Fruit fly (Drosophila melanogaster) whole organism, embryonic: Measurements from ENCODE around the gene Srp9.

ENCODE experiments used
- ATbp ChIP-seq: fragments of 200-800 bp; sonication (Bioruptor generic); optimal IDR thresholded peaks from 2 replicates; lab custom pipeline; 2017; ENCODE audit warnings: missing biosample characterization, mild to moderate bottlenecking, missing genetic modification characterization, missing genetic modification reagents
- Bgb ChIP-seq: fragments of 200-800 bp; sonication (Bioruptor generic); IDR thresholded peaks from 2 replicates; pipeline ENCODE4 v1.3.6; 2022; ENCODE audit warnings: missing biosample characterization, missing genetic modification characterization; ENCODE audit not compliant: partially characterized antibody
- BtbVII ChIP-seq: fragments of 200-800 bp; sonication (Bioruptor generic); optimal IDR thresholded peaks from 3 replicates; lab custom pipeline; 2017; ENCODE audit warnings: missing biosample characterization, mild to moderate bottlenecking, missing genetic modification characterization
- CG13894 ChIP-seq: fragments of 200-800 bp; sonication (Bioruptor generic); optimal IDR thresholded peaks from 3 replicates; lab custom pipeline; 2018; ENCODE audit warnings: missing biosample characterization, mild to moderate bottlenecking, missing genetic modification characterization, moderate library complexity
- CG15269 ChIP-seq: fragments of 200-800 bp; sonication (Bioruptor generic); optimal IDR thresholded peaks from 2 replicates; lab custom pipeline; 2018; ENCODE audit warnings: missing biosample characterization, mild to moderate bottlenecking, missing genetic modification characterization, moderate library complexity
- CG1603 ChIP-seq: fragments of 200-800 bp; sonication (Bioruptor generic); optimal IDR thresholded peaks from 2 replicates; lab custom pipeline; 2019; ENCODE audit warnings: missing biosample characterization, mild to moderate bottlenecking, missing genetic modification characterization, moderate library complexity
- CG17359 ChIP-seq: fragments of 200-800 bp; sonication (Bioruptor generic); optimal IDR thresholded peaks from 3 replicates; lab custom pipeline; 2018; ENCODE audit warnings: missing biosample characterization, mild to moderate bottlenecking, missing genetic modification characterization, moderate library complexity
- CG2678 ChIP-seq: fragments of 200-800 bp; sonication (Bioruptor generic); optimal IDR thresholded peaks from 3 replicates; lab custom pipeline; 2019; ENCODE audit warnings: missing biosample characterization, mild to moderate bottlenecking, missing genetic modification characterization, moderate library complexity
- CG4854 ChIP-seq: fragments of 200-800 bp; sonication (Bioruptor generic); optimal IDR thresholded peaks from 2 replicates; lab custom pipeline; 2016; ENCODE audit warnings: missing biosample characterization, missing genetic modification characterization, inconsistent platforms
- D ChIP-seq, 2 experiments: fragments of 200-800 bp in 1 of 2; fragments of >200 bp in 1 of 2; sonication (Bioruptor generic) in 1 of 2; optimal IDR thresholded peaks; 2 replicates in 1 of 2; 3 replicates in 1 of 2; lab custom pipeline; 2017; ENCODE audit warnings: mild to moderate bottlenecking in 1 of 2, missing biosample characterization in 1 of 2, missing genetic modification characterization in 1 of 2, missing genetic modification reagents in 1 of 2
- D19B ChIP-seq: fragments of 200-800 bp; sonication (Bioruptor generic); optimal IDR thresholded peaks from 2 replicates; lab custom pipeline; 2017; ENCODE audit warnings: missing biosample characterization, mild to moderate bottlenecking, missing genetic modification characterization
- Dad ChIP-seq: fragments of 200-800 bp; sonication (Bioruptor generic); optimal IDR thresholded peaks from 3 replicates; lab custom pipeline; 2016; ENCODE audit warnings: missing biosample characterization, missing genetic modification characterization
- Dp ChIP-seq: fragments of 200-800 bp; sonication (Bioruptor generic); optimal IDR thresholded peaks from 2 replicates; lab custom pipeline; 2018; ENCODE audit warnings: missing biosample characterization, mild to moderate bottlenecking, missing genetic modification characterization, moderate library complexity
- Eip74EF ChIP-seq, 2 experiments: fragments of 200-800 bp in 1 of 2; fragments of >200 bp in 1 of 2; sonication (Bioruptor generic) in 1 of 2; optimal IDR thresholded peaks; 2 replicates each; lab custom pipeline; 2017 to 2019; ENCODE audit warnings: missing biosample characterization in 2 of 2, missing genetic modification characterization in 2 of 2, mild to moderate bottlenecking in 1 of 2, moderate library complexity in 1 of 2
- Ets65A ChIP-seq: fragments of 200-800 bp; sonication (Bioruptor generic); peaks from one replicate; lab custom pipeline; 2016; ENCODE audit warnings: missing biosample characterization, missing genetic modification characterization
- Fer1 ChIP-seq: fragments of 200-800 bp; sonication (Bioruptor generic); optimal IDR thresholded peaks from 2 replicates; lab custom pipeline; 2017; ENCODE audit warnings: missing biosample characterization, mild to moderate bottlenecking, missing genetic modification characterization
- Gug ChIP-seq: fragments of 200-800 bp; sonication (Bioruptor generic); IDR thresholded peaks from 4 replicates; pipeline ENCODE4 v1.3.6; 2022; ENCODE audit warnings: missing biosample characterization, missing genetic modification characterization
- HmgZ ChIP-seq: fragments of 200-800 bp; sonication (Bioruptor generic); optimal IDR thresholded peaks from 2 replicates; lab custom pipeline; 2018; ENCODE audit warnings: missing biosample characterization, mild to moderate bottlenecking, missing genetic modification characterization
- Hr78 ChIP-seq, 2 experiments: fragments of 200-800 bp in 1 of 2; fragments of >200 bp in 1 of 2; sonication (Bioruptor generic) in 1 of 2; optimal IDR thresholded peaks; 2 replicates each; lab custom pipeline; 2017 to 2019; ENCODE audit warnings: missing biosample characterization in 2 of 2, missing genetic modification characterization in 2 of 2, mild to moderate bottlenecking in 1 of 2, moderate library complexity in 1 of 2
- Kr ChIP-seq: fragments of 200-800 bp; sonication (Bioruptor generic); optimal IDR thresholded peaks from 2 replicates; lab custom pipeline; 2017; ENCODE audit warnings: missing biosample characterization, mild to moderate bottlenecking, missing genetic modification characterization
- Med ChIP-seq: fragments of 200-800 bp; sonication (Bioruptor generic); peaks from one replicate; lab custom pipeline; 2016; ENCODE audit warnings: missing biosample characterization, missing genetic modification characterization, mild to moderate bottlenecking, inconsistent platforms, moderate library complexity
- NFAT ChIP-seq: fragments of 200-800 bp; sonication (Bioruptor generic); IDR thresholded peaks from 2 replicates; pipeline ENCODE4 v1.3.6; 2022; ENCODE audit warnings: missing biosample characterization, missing genetic modification characterization
- Optix ChIP-seq: fragments of 200-800 bp; sonication (Bioruptor generic); IDR thresholded peaks from 3 replicates; pipeline ENCODE4 v1.3.6; 2022; ENCODE audit warnings: missing biosample characterization, missing genetic modification characterization
- PHDP ChIP-seq: fragments of 200-800 bp; sonication (Bioruptor generic); optimal IDR thresholded peaks from 3 replicates; lab custom pipeline; 2018; ENCODE audit warnings: missing biosample characterization, mild to moderate bottlenecking, missing genetic modification characterization, moderate library complexity
- Trl ChIP-seq, 3 experiments: fragments of >200 bp in 2 of 3; fragments of 200-800 bp in 1 of 3; sonication (Bioruptor generic) in 1 of 3; optimal IDR thresholded peaks; 2 replicates in 1 of 3; 3 replicates in 2 of 3; lab custom pipeline; 2016 to 2017; ENCODE audit warnings: missing biosample characterization in 1 of 3, missing genetic modification characterization in 1 of 3
- abd-A ChIP-seq: fragments of 200-800 bp; sonication (Bioruptor generic); optimal IDR thresholded peaks from 3 replicates; lab custom pipeline; 2019; ENCODE audit warnings: missing biosample characterization, mild to moderate bottlenecking, missing genetic modification characterization, moderate library complexity
- bab2 ChIP-seq: fragments of 200-800 bp; sonication (Bioruptor generic); optimal IDR thresholded peaks from 2 replicates; lab custom pipeline; 2016; ENCODE audit warnings: missing biosample characterization, missing genetic modification characterization
- cg ChIP-seq: fragments of 200-800 bp; sonication (Bioruptor generic); optimal IDR thresholded peaks from 3 replicates; lab custom pipeline; 2019; ENCODE audit warnings: missing biosample characterization, mild to moderate bottlenecking, missing genetic modification characterization, moderate library complexity
- chif ChIP-seq, 2 experiments: fragments of 200-800 bp; sonication (Bioruptor generic); optimal IDR thresholded peaks; 3 replicates each; lab custom pipeline; 2016; ENCODE audit warnings: missing biosample characterization in 2 of 2, missing genetic modification characterization in 2 of 2
- crp ChIP-seq, 2 experiments: fragments of 200-800 bp; sonication (Bioruptor generic); optimal IDR thresholded peaks; 2 replicates in 1 of 2; 3 replicates in 1 of 2; lab custom pipeline; 2017; ENCODE audit warnings: missing biosample characterization in 2 of 2, missing genetic modification characterization in 2 of 2, mild to moderate bottlenecking in 1 of 2, moderate library complexity in 1 of 2
- gce ChIP-seq: fragments of 200-800 bp; sonication (Bioruptor generic); IDR thresholded peaks from 3 replicates; pipeline ENCODE4 v1.3.6; 2022; ENCODE audit warnings: missing biosample characterization, missing genetic modification characterization
- gsb-n ChIP-seq: fragments of 200-800 bp; sonication (Bioruptor generic); optimal IDR thresholded peaks from 3 replicates; lab custom pipeline; 2018; ENCODE audit warnings: missing biosample characterization, mild to moderate bottlenecking, missing genetic modification characterization
- odd ChIP-seq: fragments of 200-800 bp; sonication (Bioruptor generic); optimal IDR thresholded peaks from 2 replicates; lab custom pipeline; 2017; ENCODE audit warnings: missing biosample characterization, mild to moderate bottlenecking, missing genetic modification characterization
- pros ChIP-seq: fragments of 200-800 bp; sonication (Bioruptor generic); optimal IDR thresholded peaks from 3 replicates; lab custom pipeline; 2019; ENCODE audit warnings: missing biosample characterization, mild to moderate bottlenecking, missing genetic modification characterization, moderate library complexity
- repo ChIP-seq: fragments of 200-800 bp; sonication (Bioruptor generic); optimal IDR thresholded peaks from 2 replicates; lab custom pipeline; 2016; ENCODE audit warnings: missing biosample characterization, missing genetic modification characterization
- sens ChIP-seq: fragments of 200-800 bp; sonication (Bioruptor generic); peaks from one replicate; lab custom pipeline; 2016; ENCODE audit warnings: missing biosample characterization, missing genetic modification characterization
- sna ChIP-seq: fragments of 200-800 bp; sonication (Bioruptor generic); IDR thresholded peaks from 2 replicates; pipeline ENCODE4 v1.3.6; 2022; ENCODE audit warnings: missing biosample characterization, missing genetic modification characterization; ENCODE audit not compliant: partially characterized antibody
- ssp ChIP-seq: fragments of 200-800 bp; sonication (Bioruptor generic); IDR thresholded peaks from 2 replicates; pipeline ENCODE4 v1.3.6; 2022; ENCODE audit warnings: missing biosample characterization, missing genetic modification characterization
- stwl ChIP-seq: fragments of 200-800 bp; sonication (Bioruptor generic); optimal IDR thresholded peaks from 3 replicates; lab custom pipeline; 2018; ENCODE audit warnings: missing biosample characterization, mild to moderate bottlenecking, missing genetic modification characterization, moderate library complexity

Srp9 gene

DNA sequence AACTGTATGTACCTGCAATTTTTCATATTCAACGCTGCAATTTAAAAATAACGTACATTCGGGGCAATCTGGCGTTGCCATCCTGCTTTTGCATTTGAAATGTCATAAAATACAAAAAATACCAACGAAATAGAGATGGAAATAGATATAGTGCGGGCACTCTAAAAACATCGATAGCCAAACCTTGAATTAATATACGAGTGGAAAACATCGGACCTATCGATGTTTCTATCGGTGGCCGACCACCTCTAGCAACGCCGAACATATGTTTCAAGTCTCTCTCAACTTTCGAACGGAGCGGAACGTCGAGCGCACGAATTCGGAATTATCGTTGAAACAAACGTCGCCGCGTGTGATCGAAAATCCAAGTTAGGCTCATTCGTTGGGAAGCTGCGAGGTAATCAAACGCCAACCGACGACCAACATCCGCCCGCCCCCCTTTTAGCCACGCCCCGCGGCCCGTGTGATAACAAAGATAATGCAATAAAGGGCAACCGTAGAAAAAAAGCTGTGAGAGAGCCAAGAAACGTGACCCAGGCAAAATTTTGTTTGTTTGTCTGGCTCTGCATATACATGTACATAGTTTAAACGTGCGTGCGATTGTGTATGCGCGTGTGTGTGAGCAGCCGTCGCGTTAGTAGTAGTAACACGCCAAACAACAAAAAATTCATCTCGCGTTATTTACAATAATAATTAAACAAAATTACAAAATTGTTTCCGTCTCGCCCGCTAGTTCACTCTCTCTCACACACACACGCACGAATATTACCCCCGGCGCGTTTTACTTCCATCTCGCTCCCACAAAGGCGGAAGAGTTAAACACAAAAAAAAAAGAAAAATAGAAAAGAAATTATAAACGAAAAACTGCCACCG, 42.8 kb downstream of the Srp9 start, which contains the start of gene nmo (continued):
- TF ChIP-seq ATbp (GFP tag; lab: Kevin White, UChicago) (peak; percentile 5), Fer1 (peak; percentile 62), sna (GFP tag; lab: Robert Waterston, UW) (no peak), odd (GFP tag; lab: Kevin White, UChicago) (peak; percentile 12), CG13894 (tag; lab: Kevin White, UChicago) (peak; percentile 43), D (optimal IDR thresholded peaks at IDR 0.05; lab: Kevin White, UChicago) (peak; percentile 63), D (GFP tag; optimal IDR thresholded peaks at IDR 0.05; lab: Kevin White, UChicago) (no peak), abd-A (tag; lab: Kevin White, UChicago) (peak; percentile 52), ssp (GFP tag; lab: Robert Waterston, UW) (no peak), Trl (optimal IDR thresholded peaks at IDR 0.05; lab: Kevin White, UChicago) (peak in 1 of 2 experiments; percentile 37), Trl (GFP tag; optimal IDR thresholded peaks at IDR 0.05; lab: Kevin White, UChicago) (peak; percentile 52), Optix (GFP tag; lab: Robert Waterston, UW) (no peak), gce (no peak), Gug (GFP tag; lab: Robert Waterston, UW) (peak; percentile 32; the same call in 3 of the 4 replicates), Dad (GFP tag; lab: Kevin White, UChicago) (peak; percentile 61), Dp (peak; percentile 72), PHDP (peak; percentile 9), Bgb (no peak), CG2678 (tag; lab: Kevin White, UChicago) (peak; percentile 31), CG1603 (peak; percentile 50), Hr78 (GFP tag; optimal IDR thresholded peaks at IDR 0.05; lab: Kevin White, UChicago) (peak in 1 of 2 experiments; percentile 56), Eip74EF (GFP tag; optimal IDR thresholded peaks at IDR 0.05; lab: Kevin White, UChicago) (peak in 1 of 2 experiments; percentile 75), NFAT (GFP tag; lab: Robert Waterston, UW) (no peak), cg (GFP tag; lab: Kevin White, UChicago) (peak; percentile 84), CG15269 (tag; lab: Kevin White, UChicago) (peak; percentile 14), HmgZ (tag; lab: Kevin White, UChicago) (peak; percentile 20), BtbVII (peak; percentile 35), crp (GFP tag; optimal IDR thresholded peaks at IDR 0.05; lab: Kevin White, UChicago) (peak in 1 of 2 experiments; percentile 83), CG17359 (tag; lab: Kevin White, UChicago) (peak; percentile 73), stwl (tag; lab: Kevin White, UChicago) (peak; percentile 89)

DNA sequence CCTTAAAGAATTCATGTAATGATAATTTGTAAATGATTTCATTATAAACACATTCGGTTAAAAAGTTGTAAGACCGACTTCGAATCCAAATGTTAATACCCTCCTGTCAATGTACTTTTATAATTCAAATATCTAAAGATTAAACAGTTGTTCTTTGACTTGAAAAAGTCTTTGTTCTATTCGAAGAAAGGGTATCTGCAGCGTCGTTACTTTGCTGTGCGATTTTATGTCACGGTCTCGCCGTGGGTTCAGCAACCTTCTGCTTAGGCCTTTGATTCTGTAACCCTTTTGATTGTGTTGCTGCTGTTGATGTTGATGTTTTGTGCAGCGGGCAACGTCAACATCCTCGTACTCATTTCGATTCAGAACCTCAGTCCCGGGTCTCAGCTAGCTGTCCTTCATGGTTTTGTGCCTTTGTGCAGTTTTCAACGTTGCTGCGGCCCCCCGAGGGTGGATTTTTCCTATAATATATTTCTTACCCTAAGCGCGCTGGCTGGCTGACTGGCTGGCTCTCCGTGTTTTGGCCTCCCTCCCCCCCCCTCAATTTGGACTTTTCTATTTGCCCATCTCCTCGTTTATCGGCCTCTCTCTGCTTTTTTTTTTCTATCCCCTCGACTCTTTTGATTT, 45.2 kb downstream of the Srp9 start:
- TF ChIP-seq repo (GFP tag; lab: Kevin White, UChicago), result no peak
- peak; percentile 37 for TF ChIP-seq Ets65A (GFP tag; lab: Kevin White, UChicago)
- no peak for TF ChIP-seq bab2 (GFP tag; lab: Kevin White, UChicago)
- TF ChIP-seq D19B (GFP tag; lab: Kevin White, UChicago), result peak; percentile 15
- no peak for TF ChIP-seq CG1603
- peak; percentile 90 for TF ChIP-seq pros (GFP tag; lab: Kevin White, UChicago)
- TF ChIP-seq Kr (GFP tag; lab: Kevin White, UChicago), result peak; percentile 38
- TF ChIP-seq Med (GFP tag; lab: Kevin White, UChicago), result peak; percentile 57
- no peak for TF ChIP-seq Optix (GFP tag; lab: Robert Waterston, UW)
- no peak for TF ChIP-seq chif (GFP tag; optimal IDR thresholded peaks at IDR 0.05; lab: Kevin White, UChicago)
- peak; percentile 10 for TF ChIP-seq gsb-n (tag; lab: Kevin White, UChicago)
- TF ChIP-seq sens (GFP tag; lab: Kevin White, UChicago), result peak; percentile 72
- no peak for TF ChIP-seq CG4854
